Worm (Caenorhabditis elegans): ENCODE measurements around the gene C27D9.1.

C27D9.1 gene

ce11 chrII:4769886-4770285 lies 16.7 kb downstream of the C27D9.1 start:
- TF ChIP-seq ceh-82 (tag; optimal IDR thresholded peaks at IDR 0.05): no peak
- no peak for TF ChIP-seq ceh-88 (GFP tag; IDR thresholded peaks at IDR 0.05)
- TF ChIP-seq lin-35 (GFP tag; optimal IDR thresholded peaks at IDR 0.05): peak in 1 of 2 experiments; percentile 26
- TF ChIP-seq elt-2 (tag; optimal IDR thresholded peaks at IDR 0.05): peak; percentile 99
- no peak for TF ChIP-seq nhr-20 (tag; optimal IDR thresholded peaks at IDR 0.05)
- no peak for TF ChIP-seq sptf-1 (tag; optimal IDR thresholded peaks at IDR 0.05)
- no peak for TF ChIP-seq sox-4 (tag; optimal IDR thresholded peaks at IDR 0.05)
- no peak for TF ChIP-seq lin-13 (GFP tag; optimal IDR thresholded peaks at IDR 0.05)
- peak; percentile 43 for TF ChIP-seq lin-14 (GFP tag; optimal IDR thresholded peaks at IDR 0.05)
- TF ChIP-seq vab-15 (tag; optimal IDR thresholded peaks at IDR 0.05): no peak
- TF ChIP-seq unc-98 (GFP tag; IDR thresholded peaks at IDR 0.05): no peak
- peak; percentile 82 for TF ChIP-seq pqm-1 (tag; optimal IDR thresholded peaks at IDR 0.05)
- TF ChIP-seq nhr-84 (tag; optimal IDR thresholded peaks at IDR 0.05): no peak
- TF ChIP-seq efl-1 (optimal IDR thresholded peaks at IDR 0.05): no peak
- no peak for TF ChIP-seq efl-1 (GFP tag; optimal IDR thresholded peaks at IDR 0.05 in 1 of 2)
- no peak for TF ChIP-seq ceh-90 (tag; optimal IDR thresholded peaks at IDR 0.05)
- no peak for TF ChIP-seq egl-13 (tag; optimal IDR thresholded peaks at IDR 0.05)
- TF ChIP-seq C34B4.2 (tag; optimal IDR thresholded peaks at IDR 0.05): no peak
- no peak for TF ChIP-seq C04F5.9 (tag; optimal IDR thresholded peaks at IDR 0.05)
- TF ChIP-seq dpl-1 (GFP tag; optimal IDR thresholded peaks at IDR 0.05): no peak
- TF ChIP-seq fkh-4 (tag; optimal IDR thresholded peaks at IDR 0.05; ENCODE audit: borderline replicate concordance): no peak
- no peak for TF ChIP-seq alr-1 (tag; optimal IDR thresholded peaks at IDR 0.05; ENCODE audit: borderline replicate concordance)
- TF ChIP-seq nhr-76 (tag; optimal IDR thresholded peaks at IDR 0.05): no peak
- no peak for TF ChIP-seq Y116A8C.19 (tag; optimal IDR thresholded peaks at IDR 0.05; ENCODE audit: borderline replicate concordance)
- no peak for TF ChIP-seq irx-1 (tag; optimal IDR thresholded peaks at IDR 0.05)
- TF ChIP-seq lir-3 (tag; optimal IDR thresholded peaks at IDR 0.05; ENCODE audit: poor library complexity): no peak
- no peak for TF ChIP-seq nhr-77 (tag; optimal IDR thresholded peaks at IDR 0.05)

- TF ChIP-seq snpc-4 (tag; optimal IDR thresholded peaks at IDR 0.05) (no peak), rnt-1 (tag; optimal IDR thresholded peaks at IDR 0.05) (no peak), swsn-7 (tag; optimal IDR thresholded peaks at IDR 0.05) (no peak), lin-35 (GFP tag; optimal IDR thresholded peaks at IDR 0.05) (no peak), grh-1 (GFP tag; IDR thresholded peaks at IDR 0.05) (no peak), mdl-1 (tag; optimal IDR thresholded peaks at IDR 0.05) (no peak), mab-9 (GFP tag; IDR thresholded peaks at IDR 0.05) (no peak), lsy-2 (tag; optimal IDR thresholded peaks at IDR 0.05) (no peak)
Measured at ce11 chrII:4771282-4771681, 18.1 kb downstream of the C27D9.1 start, which contains the start of gene F26G1.5. Gene F26G1.5 (minus strand): TSS chrII:4771382.

- TF ChIP-seq fkh-4 (tag; optimal IDR thresholded peaks at IDR 0.05; ENCODE audit: borderline replicate concordance) (no peak), blmp-1 (tag; optimal IDR thresholded peaks at IDR 0.05) (peak; percentile 86), lin-14 (GFP tag; optimal IDR thresholded peaks at IDR 0.05) (peak; percentile 62), grh-1 (GFP tag; IDR thresholded peaks at IDR 0.05) (peak; percentile 53), nhr-85 (tag) (peak; percentile 88), nhr-20 (tag; optimal IDR thresholded peaks at IDR 0.05) (peak; percentile 17), elt-3 (tag; optimal IDR thresholded peaks at IDR 0.05) (peak in 4 of 6 experiments; percentile 32 to 92 (median 80)), Y116A8C.19 (tag; optimal IDR thresholded peaks at IDR 0.05; ENCODE audit: borderline replicate concordance) (no peak)
Measured at ce11 chrII:4772441-4772840, 19.2 kb downstream of the C27D9.1 start.

ce11 chrII:4773891-4774432 lies 20.7 kb downstream of the C27D9.1 start, which contains the start of the genes F26G1.9 and F26G1.10:
Gene F26G1.9 (minus strand): TSS chrII:4773991.
Gene F26G1.10 (plus strand): TSS chrII:4774382.
- TF ChIP-seq nhr-237 (tag; optimal IDR thresholded peaks at IDR 0.05): no peak
- TF ChIP-seq fos-1 (tag; optimal IDR thresholded peaks at IDR 0.05): no peak
- no peak for TF ChIP-seq zag-1 (tag; optimal IDR thresholded peaks at IDR 0.05)
- no peak for TF ChIP-seq zip-4 (GFP tag; optimal IDR thresholded peaks at IDR 0.05)
- TF ChIP-seq unc-130 (tag; optimal IDR thresholded peaks at IDR 0.05): no peak
- no peak for TF ChIP-seq ces-1 (GFP tag; optimal IDR thresholded peaks at IDR 0.05)
- TF ChIP-seq mef-2 (tag; optimal IDR thresholded peaks at IDR 0.05): no peak
- TF ChIP-seq ztf-11 (tag; optimal IDR thresholded peaks at IDR 0.05): no peak
- TF ChIP-seq lsy-2 (tag; optimal IDR thresholded peaks at IDR 0.05): no peak
- no peak for TF ChIP-seq hpl-2 (GFP tag; optimal IDR thresholded peaks at IDR 0.05)
- TF ChIP-seq sptf-1 (tag; optimal IDR thresholded peaks at IDR 0.05): no peak
